Fruit fly (Drosophila melanogaster): Measurements from ENCODE around the gene CG15399.

The CG15399 gene

DNA sequence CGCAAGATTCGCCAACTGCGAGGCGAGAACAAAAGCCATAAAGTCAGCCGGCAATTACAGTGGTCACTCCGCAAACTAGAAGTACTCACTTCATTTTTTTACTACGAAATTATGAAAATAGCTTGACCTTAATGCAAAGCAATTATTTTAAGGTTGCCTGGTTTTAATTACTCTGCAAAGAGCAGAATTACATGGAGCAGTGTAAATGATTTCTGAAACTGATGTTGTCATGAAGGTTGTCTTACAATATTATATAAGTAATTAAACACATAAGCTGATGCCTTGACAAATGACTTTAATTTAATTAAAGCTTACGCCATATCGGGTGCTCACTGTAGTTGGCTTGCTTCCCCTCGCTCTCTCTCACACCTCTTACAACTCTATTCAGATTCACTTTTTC is 37.4 kb downstream of the CG15399 start (continued):
- TF ChIP-seq CG10959 (GFP tag; IDR thresholded peaks at IDR 0.05) (no peak), ERR (GFP tag; optimal IDR thresholded peaks at IDR 0.05) (no peak), CG7839 (tag; optimal IDR thresholded peaks at IDR 0.05) (peak; percentile 68), CG10209 (GFP tag; optimal IDR thresholded peaks at IDR 0.05) (peak; percentile 50), sens (GFP tag) (peak; percentile 88), CG16779 (GFP tag; IDR thresholded peaks at IDR 0.05) (no peak), CG12071 (GFP tag; optimal IDR thresholded peaks at IDR 0.05) (peak; percentile 6), PHDP (tag; optimal IDR thresholded peaks at IDR 0.05) (peak; percentile 52), CG2120 (GFP tag; optimal IDR thresholded peaks at IDR 0.05) (peak; percentile 86), stwl (tag; optimal IDR thresholded peaks at IDR 0.05) (no peak), fd64A (GFP tag; optimal IDR thresholded peaks at IDR 0.05) (no peak), H15 (GFP tag; IDR thresholded peaks at IDR 0.05) (no peak), mld (GFP tag; IDR thresholded peaks at IDR 0.05; ENCODE audit: partially characterized antibody) (no peak), CG7786 (GFP tag; optimal IDR thresholded peaks at IDR 0.05) (peak; percentile 42)

DNA sequence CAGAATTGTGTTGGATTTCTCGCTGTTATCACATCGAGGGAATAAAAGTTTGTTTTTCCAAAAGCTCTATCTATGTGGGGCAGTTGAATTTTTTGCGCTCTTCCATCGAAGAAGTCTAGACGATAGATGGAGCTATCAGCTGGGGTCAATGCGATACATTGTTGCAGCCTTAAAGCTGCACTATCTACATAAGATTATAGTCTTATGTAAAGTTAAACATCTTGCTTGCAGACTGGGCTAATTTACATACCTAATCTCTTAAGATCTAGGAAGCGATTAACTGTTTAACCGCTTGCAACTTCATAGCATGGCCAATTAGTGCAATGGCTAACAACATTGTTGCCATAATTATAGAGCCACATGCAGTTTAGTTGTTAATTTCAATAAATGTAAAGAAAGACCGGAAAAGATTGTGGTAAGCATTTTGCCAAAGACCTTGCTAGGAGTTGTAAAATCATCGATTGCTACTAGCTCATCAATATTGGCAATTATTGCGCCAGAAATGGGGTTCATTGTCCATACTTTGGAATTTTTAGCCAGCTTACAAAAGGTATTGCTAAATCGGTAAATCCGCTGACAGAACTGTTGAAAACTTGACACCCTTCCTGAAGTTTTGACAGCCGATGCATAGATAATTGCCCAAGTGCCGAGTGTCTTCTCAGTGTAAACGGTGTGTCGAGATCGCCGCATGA is 39.3 kb downstream of the CG15399 start:
- no peak for TF ChIP-seq Antp (GFP tag; optimal IDR thresholded peaks at IDR 0.05)
- TF ChIP-seq CrebB (tag; optimal IDR thresholded peaks at IDR 0.05): no peak
- no peak for TF ChIP-seq gfzf (GFP tag; optimal IDR thresholded peaks at IDR 0.05)
- no peak for TF ChIP-seq Doc3 (GFP tag; IDR thresholded peaks at IDR 0.05; ENCODE audit: partially characterized antibody)
- no peak for TF ChIP-seq tap (tag; optimal IDR thresholded peaks at IDR 0.05)
- no peak for TF ChIP-seq gcm2 (GFP tag; optimal IDR thresholded peaks at IDR 0.05)
- TF ChIP-seq CTCF (GFP tag; optimal IDR thresholded peaks at IDR 0.05): peak; percentile 71
- no peak for TF ChIP-seq CG32532 (GFP tag; IDR thresholded peaks at IDR 0.05)
- no peak for TF ChIP-seq CG9932 (GFP tag; IDR thresholded peaks at IDR 0.05)
- TF ChIP-seq maf-S (GFP tag; optimal IDR thresholded peaks at IDR 0.05): no peak
- TF ChIP-seq CG12299 (tag; optimal IDR thresholded peaks at IDR 0.05): no peak
- TF ChIP-seq Adf1 (GFP tag; IDR thresholded peaks at IDR 0.05): no peak
- peak in 1 of 2 experiments; percentile 65 for TF ChIP-seq eve (GFP tag; optimal IDR thresholded peaks at IDR 0.05)
- no peak for TF ChIP-seq sima (GFP tag; optimal IDR thresholded peaks at IDR 0.05)
- no peak for TF ChIP-seq tll (GFP tag; optimal IDR thresholded peaks at IDR 0.05)

DNA sequence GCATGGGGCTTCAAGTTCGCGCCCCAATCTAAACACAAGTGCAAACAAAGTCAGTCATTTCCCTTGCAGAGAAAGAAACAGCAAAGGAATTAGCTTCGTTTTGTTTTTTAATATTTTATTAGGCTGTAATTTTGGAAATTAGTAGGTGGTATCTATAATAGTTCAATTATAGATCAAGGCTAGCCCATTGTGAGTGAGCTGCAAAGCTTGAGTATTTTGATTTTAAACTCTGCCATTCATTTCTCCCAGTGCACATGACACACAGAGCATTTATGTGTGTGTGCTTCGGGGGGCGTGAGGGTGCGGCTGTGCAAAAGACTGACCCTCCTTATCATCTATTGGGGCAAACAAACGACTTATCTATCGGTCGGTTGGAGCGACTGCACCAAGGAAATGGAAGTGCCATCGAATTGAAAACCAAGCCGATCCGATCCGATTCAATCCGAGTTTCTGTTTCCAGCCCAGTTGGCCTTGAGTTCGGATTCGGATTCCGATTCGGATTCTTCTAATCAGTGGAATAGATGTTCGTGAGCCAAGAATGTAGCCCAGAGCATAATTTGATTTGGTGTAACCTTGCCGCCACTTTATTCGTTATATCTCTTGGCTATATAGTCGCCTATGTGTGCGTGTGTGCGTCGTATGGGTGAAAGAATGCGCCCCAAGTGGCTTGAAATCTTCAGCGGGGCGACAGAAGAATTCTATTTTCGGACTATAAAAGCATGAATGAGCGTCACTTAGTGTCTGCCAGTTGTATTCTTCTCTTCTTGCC is 40.0 kb downstream of the CG15399 start:
- TF ChIP-seq Med (GFP tag) (peak; percentile 80), usp (GFP tag; optimal IDR thresholded peaks at IDR 0.05) (no peak), knrl (GFP tag; IDR thresholded peaks at IDR 0.05; ENCODE audit: partially characterized antibody) (no peak), tap (tag; optimal IDR thresholded peaks at IDR 0.05) (peak; percentile 6), Fer3 (tag; optimal IDR thresholded peaks at IDR 0.05) (peak; percentile 4), CG14441 (GFP tag; IDR thresholded peaks at IDR 0.05) (peak; percentile 45; the same call in 1 of the 2 replicates), CG8290 (GFP tag; optimal IDR thresholded peaks at IDR 0.05) (no peak), CG8290 (tag; optimal IDR thresholded peaks at IDR 0.05) (peak in 1 of 2 experiments; percentile 24), lmd (GFP tag; IDR thresholded peaks at IDR 0.05) (peak; percentile 57), prd (optimal IDR thresholded peaks at IDR 0.05) (no peak), prd (GFP tag; IDR thresholded peaks at IDR 0.05) (peak; percentile 71), CG10366 (GFP tag; IDR thresholded peaks at IDR 0.05) (peak; percentile 39; the same call in 1 of the 2 replicates), stc (GFP tag; IDR thresholded peaks at IDR 0.05) (peak; percentile 31; the same call in 1 of the 2 replicates), CG7786 (GFP tag; optimal IDR thresholded peaks at IDR 0.05) (no peak), aop (GFP tag; IDR thresholded peaks at IDR 0.05) (no peak), CG2712 (tag; optimal IDR thresholded peaks at IDR 0.05) (peak; percentile 60), CG12659 (GFP tag; optimal IDR thresholded peaks at IDR 0.05) (peak; percentile 19), CG1529 (GFP tag; optimal IDR thresholded peaks at IDR 0.05) (no peak), CG8924 (tag; optimal IDR thresholded peaks at IDR 0.05) (peak; percentile 0), CG13287 (GFP tag; IDR thresholded peaks at IDR 0.05; ENCODE audit: partially characterized antibody) (no peak), ewg (GFP tag; optimal IDR thresholded peaks at IDR 0.05) (no peak)

All from whole organism, embryonic.